Fruit fly (Drosophila melanogaster) whole organism, embryonic: ENCODE results near the gene inc.

Experiments
- Blimp-1 ChIP-seq: fragments of 200-800 bp; sonication (Bioruptor generic); optimal IDR thresholded peaks from 3 replicates; lab custom pipeline; 2018; ENCODE audit warnings: missing biosample characterization, missing genetic modification characterization, mild to moderate bottlenecking, moderate library complexity, missing genetic modification reagents
- CG10209 ChIP-seq: fragments of 200-800 bp; sonication (Bioruptor generic); optimal IDR thresholded peaks from 3 replicates; lab custom pipeline; 2017; ENCODE audit warnings: missing biosample characterization, mild to moderate bottlenecking, missing genetic modification characterization, missing genetic modification reagents
- CG10462 ChIP-seq: fragments of 200-800 bp; sonication (Bioruptor generic); optimal IDR thresholded peaks from 2 replicates; lab custom pipeline; 2016; ENCODE audit warnings: missing biosample characterization, missing genetic modification characterization
- CG10543 ChIP-seq: fragments of 200-800 bp; sonication (Bioruptor generic); optimal IDR thresholded peaks from 3 replicates; lab custom pipeline; 2017; ENCODE audit warnings: missing biosample characterization, mild to moderate bottlenecking, missing genetic modification characterization, moderate library complexity
- CG12155 ChIP-seq: fragments of 200-800 bp; sonication (Bioruptor generic); optimal IDR thresholded peaks from 3 replicates; lab custom pipeline; 2016; ENCODE audit warnings: missing biosample characterization, missing genetic modification characterization
- CG13424 ChIP-seq: fragments of 200-800 bp; sonication (Bioruptor generic); optimal IDR thresholded peaks from 2 replicates; lab custom pipeline; 2019; ENCODE audit warnings: missing biosample characterization, mild to moderate bottlenecking, missing genetic modification characterization, moderate library complexity
- CG13775 ChIP-seq: fragments of 200-800 bp; sonication (Bioruptor generic); optimal IDR thresholded peaks from 3 replicates; lab custom pipeline; 2017; ENCODE audit warnings: missing biosample characterization, mild to moderate bottlenecking, missing genetic modification characterization
- CG17385 ChIP-seq: fragments of 200-800 bp; sonication (Bioruptor generic); optimal IDR thresholded peaks from 3 replicates; lab custom pipeline; 2018; ENCODE audit warnings: missing biosample characterization, mild to moderate bottlenecking, missing genetic modification characterization
- CG17912 ChIP-seq: fragments of 200-800 bp; sonication (Bioruptor generic); optimal IDR thresholded peaks from 2 replicates; lab custom pipeline; 2018; ENCODE audit warnings: missing biosample characterization, mild to moderate bottlenecking, missing genetic modification characterization
- CG18011 ChIP-seq: fragments of 200-800 bp; sonication (Bioruptor generic); optimal IDR thresholded peaks from 2 replicates; lab custom pipeline; 2017; ENCODE audit warnings: missing biosample characterization, missing genetic modification characterization, mild to moderate bottlenecking, moderate library complexity, missing genotype
- CG3281 ChIP-seq: fragments of 200-800 bp; sonication (Bioruptor generic); optimal IDR thresholded peaks from 3 replicates; lab custom pipeline; 2017; ENCODE audit warnings: missing biosample characterization, mild to moderate bottlenecking, missing genetic modification characterization
- CG33213 ChIP-seq: fragments of 200-800 bp; sonication (Bioruptor generic); optimal IDR thresholded peaks from 3 replicates; lab custom pipeline; 2016; ENCODE audit warnings: missing biosample characterization, missing genetic modification characterization
- CG33557 ChIP-seq: fragments of 200-800 bp; sonication (Bioruptor generic); optimal IDR thresholded peaks from 2 replicates; lab custom pipeline; 2019; ENCODE audit warnings: missing biosample characterization, mild to moderate bottlenecking, missing genetic modification characterization, moderate library complexity
- CG34376 ChIP-seq: fragments of 200-800 bp; sonication (Bioruptor generic); optimal IDR thresholded peaks from 2 replicates; lab custom pipeline; 2018; ENCODE audit warnings: missing biosample characterization, mild to moderate bottlenecking, missing genetic modification characterization
- CG34422 ChIP-seq: fragments of 200-800 bp; sonication (Bioruptor generic); IDR thresholded peaks from 3 replicates; pipeline ENCODE4 v1.3.6; 2022; ENCODE audit warnings: missing biosample characterization, missing genetic modification characterization
- CG3838 ChIP-seq: fragments of 200-800 bp; sonication (Bioruptor generic); optimal IDR thresholded peaks from 3 replicates; lab custom pipeline; 2016; ENCODE audit warnings: missing biosample characterization, missing genetic modification characterization
- CG4328 ChIP-seq: fragments of 200-800 bp; sonication (Bioruptor generic); optimal IDR thresholded peaks from 3 replicates; lab custom pipeline; 2017; ENCODE audit warnings: missing biosample characterization, missing genetic modification reagents, missing genetic modification characterization
- CG5953 ChIP-seq: fragments of 200-800 bp; sonication (Bioruptor generic); IDR thresholded peaks from 2 replicates; pipeline ENCODE4 v1.3.6; 2022; ENCODE audit warnings: missing biosample characterization, missing genetic modification characterization
- CG7928 ChIP-seq: fragments of 200-800 bp; sonication (Bioruptor generic); optimal IDR thresholded peaks from 2 replicates; lab custom pipeline; 2017; ENCODE audit warnings: missing biosample characterization, mild to moderate bottlenecking, missing genetic modification characterization
- CG8478 ChIP-seq: fragments of >200 bp; optimal IDR thresholded peaks from 2 replicates; lab custom pipeline; 2018
- CG8944 ChIP-seq: fragments of 200-800 bp; sonication (Bioruptor generic); optimal IDR thresholded peaks from 3 replicates; lab custom pipeline; 2016; ENCODE audit warnings: missing biosample characterization, missing genetic modification characterization
- CG9215 ChIP-seq: fragments of 200-800 bp; sonication (Bioruptor generic); IDR thresholded peaks from 2 replicates; pipeline ENCODE4 v1.3.6; 2022; ENCODE audit warnings: missing biosample characterization, missing genetic modification characterization
- CG9727 ChIP-seq: fragments of 200-800 bp; sonication (Bioruptor generic); optimal IDR thresholded peaks from 3 replicates; lab custom pipeline; 2017; ENCODE audit warnings: missing biosample characterization, mild to moderate bottlenecking, missing genetic modification characterization
- Dfd ChIP-seq, 2 experiments: fragments of >200 bp; optimal IDR thresholded peaks; 2 replicates each; lab custom pipeline; 2017; ENCODE audit warnings: missing biosample characterization in 2 of 2, missing genetic modification characterization in 2 of 2
- Dip3 ChIP-seq: fragments of 200-800 bp; sonication (Bioruptor generic); optimal IDR thresholded peaks from 3 replicates; lab custom pipeline; 2016; ENCODE audit warnings: missing biosample characterization, missing genetic modification characterization
- Dp ChIP-seq: fragments of 200-800 bp; sonication (Bioruptor generic); optimal IDR thresholded peaks from 2 replicates; lab custom pipeline; 2018; ENCODE audit warnings: missing biosample characterization, mild to moderate bottlenecking, missing genetic modification characterization, moderate library complexity
- Drgx ChIP-seq: fragments of 200-800 bp; sonication (Bioruptor generic); IDR thresholded peaks from 2 replicates; pipeline ENCODE4 v1.3.6; 2022; ENCODE audit warnings: missing biosample characterization, missing genetic modification characterization
- HHEX ChIP-seq: fragments of 200-800 bp; sonication (Bioruptor generic); optimal IDR thresholded peaks from 3 replicates; lab custom pipeline; 2017; ENCODE audit warnings: missing biosample characterization, mild to moderate bottlenecking, missing genetic modification characterization, missing genetic modification reagents
- NfI ChIP-seq: fragments of 200-800 bp; sonication (Bioruptor generic); optimal IDR thresholded peaks from 3 replicates; lab custom pipeline; 2018; ENCODE audit warnings: missing biosample characterization, mild to moderate bottlenecking, missing genetic modification characterization, moderate library complexity
- Optix ChIP-seq: fragments of 200-800 bp; sonication (Bioruptor generic); IDR thresholded peaks from 3 replicates; pipeline ENCODE4 v1.3.6; 2022; ENCODE audit warnings: missing biosample characterization, missing genetic modification characterization
- PHDP ChIP-seq: fragments of 200-800 bp; sonication (Bioruptor generic); optimal IDR thresholded peaks from 3 replicates; lab custom pipeline; 2018; ENCODE audit warnings: missing biosample characterization, mild to moderate bottlenecking, missing genetic modification characterization, moderate library complexity
- Pdp1 ChIP-seq, 2 experiments: fragments of 200-800 bp; sonication (Bioruptor generic); optimal IDR thresholded peaks; 3 replicates each; lab custom pipeline; 2016; ENCODE audit warnings: missing biosample characterization in 2 of 2, missing genetic modification characterization in 2 of 2, mild to moderate bottlenecking in 1 of 2, moderate library complexity in 1 of 2
- Rx ChIP-seq: fragments of 200-800 bp; sonication (Bioruptor generic); IDR thresholded peaks from 2 replicates; pipeline ENCODE4 v1.3.6; 2022; ENCODE audit warnings: missing biosample characterization, missing genetic modification characterization
- Side ChIP-seq: fragments of 200-800 bp; sonication (Bioruptor generic); optimal IDR thresholded peaks from 2 replicates; lab custom pipeline; 2016; ENCODE audit warnings: missing biosample characterization, missing genetic modification characterization
- Stat92E ChIP-seq, 3 experiments: fragments of >200 bp in 2 of 3; fragments of 200-800 bp in 1 of 3; sonication (Bioruptor generic) in 1 of 3; optimal IDR thresholded peaks; 2 replicates each; lab custom pipeline; 2017 to 2019; ENCODE audit warnings: missing biosample characterization in 3 of 3, missing genetic modification characterization in 3 of 3, mild to moderate bottlenecking in 1 of 3, moderate library complexity in 1 of 3
- Trl ChIP-seq, 3 experiments: fragments of >200 bp in 2 of 3; fragments of 200-800 bp in 1 of 3; sonication (Bioruptor generic) in 1 of 3; optimal IDR thresholded peaks; 2 replicates in 1 of 3; 3 replicates in 2 of 3; lab custom pipeline; 2016 to 2017; ENCODE audit warnings: missing biosample characterization in 1 of 3, missing genetic modification characterization in 1 of 3
- al ChIP-seq: fragments of 200-800 bp; sonication (Bioruptor generic); IDR thresholded peaks from 2 replicates; pipeline ENCODE4 v1.3.6; 2022; ENCODE audit warnings: missing biosample characterization, missing genetic modification characterization
- ems ChIP-seq: fragments of 200-800 bp; sonication (Bioruptor generic); optimal IDR thresholded peaks from 3 replicates; lab custom pipeline; 2016; ENCODE audit warnings: missing biosample characterization, missing genetic modification characterization
- grn ChIP-seq: fragments of 200-800 bp; sonication (Bioruptor generic); optimal IDR thresholded peaks from 3 replicates; lab custom pipeline; 2017; ENCODE audit warnings: missing biosample characterization, missing genetic modification characterization
- lov ChIP-seq, 2 experiments: fragments of 200-800 bp in 1 of 2; fragments of >200 bp in 1 of 2; sonication (Bioruptor generic) in 1 of 2; IDR thresholded peaks in 1 of 2; optimal IDR thresholded peaks in 1 of 2; 2 replicates in 1 of 2; 3 replicates in 1 of 2; pipeline versions ENCODE4 v1.3.6 to Lab custom; 2017 to 2022; ENCODE audit warnings: missing biosample characterization in 1 of 2, missing genetic modification characterization in 1 of 2
- mam ChIP-seq: fragments of 200-800 bp; sonication (Bioruptor generic); optimal IDR thresholded peaks from 3 replicates; lab custom pipeline; 2016; ENCODE audit warnings: missing biosample characterization, missing genetic modification characterization
- pan ChIP-seq, 4 experiments: fragments of >200 bp in 3 of 4; fragments of 200-800 bp in 1 of 4; sonication (Bioruptor generic) in 1 of 4; optimal IDR thresholded peaks in 3 of 4; IDR thresholded peaks in 1 of 4; 2 replicates each; pipeline versions ENCODE4 v1.3.6 to Lab custom; 2017 to 2022; ENCODE audit warnings: missing biosample characterization in 2 of 4, missing genetic modification characterization in 2 of 4, mixed read lengths in 1 of 4
- pfk ChIP-seq: fragments of 200-800 bp; sonication (Bioruptor generic); optimal IDR thresholded peaks from 2 replicates; lab custom pipeline; 2018; ENCODE audit warnings: missing biosample characterization, mild to moderate bottlenecking, missing genetic modification characterization, moderate library complexity
- shn ChIP-seq: fragments of 200-800 bp; sonication (Bioruptor generic); optimal IDR thresholded peaks from 3 replicates; lab custom pipeline; 2016; ENCODE audit warnings: missing biosample characterization, missing genetic modification characterization
- ssp ChIP-seq: fragments of 200-800 bp; sonication (Bioruptor generic); IDR thresholded peaks from 2 replicates; pipeline ENCODE4 v1.3.6; 2022; ENCODE audit warnings: missing biosample characterization, missing genetic modification characterization
- tio ChIP-seq: fragments of 200-800 bp; sonication (Bioruptor generic); optimal IDR thresholded peaks from 2 replicates; lab custom pipeline; 2017; ENCODE audit warnings: missing biosample characterization, missing genetic modification characterization, inconsistent platforms
- tup ChIP-seq: fragments of 200-800 bp; sonication (Bioruptor generic); optimal IDR thresholded peaks from 2 replicates; lab custom pipeline; 2016; ENCODE audit warnings: missing biosample characterization, mild to moderate bottlenecking, missing genetic modification characterization, moderate library complexity

The inc gene

dm6 chrX:1482840-1483518, at the start of gene inc, which contains the start of gene sta (continued):
- no peak for TF ChIP-seq CG3838 (GFP tag; lab: Kevin White, UChicago)
- TF ChIP-seq HHEX (GFP tag; lab: Kevin White, UChicago): peak; percentile 87
- TF ChIP-seq CG10462 (GFP tag; lab: Kevin White, UChicago): no peak
- TF ChIP-seq CG13424 (tag; lab: Kevin White, UChicago): peak; percentile 22
- 0 out of 2 replicates have a peak, but pooled peaks have one; percentile 6 for TF ChIP-seq ssp
- TF ChIP-seq al (GFP tag; lab: Robert Waterston, UW): no peak
- 0 out of 3 replicates have a peak, but pooled peaks have one; percentile 41 for TF ChIP-seq Optix (GFP tag; lab: Robert Waterston, UW)
- TF ChIP-seq Stat92E (GFP tag; optimal IDR thresholded peaks at IDR 0.05; lab: Kevin White, UChicago): peak in 1 of 3 experiments; percentile 82
- peak; percentile 72 for TF ChIP-seq CG17385 (GFP tag; lab: Kevin White, UChicago)
- TF ChIP-seq CG7928 (GFP tag; lab: Kevin White, UChicago): peak; percentile 15
- no peak for TF ChIP-seq CG5953 (GFP tag; lab: Robert Waterston, UW)
- TF ChIP-seq Drgx: peak; percentile 43; the same call in 1 of the 2 replicates
- peak; percentile 79 for TF ChIP-seq PHDP (tag; lab: Kevin White, UChicago)
- no peak for TF ChIP-seq lov (optimal IDR thresholded peaks at IDR 0.05; lab: Kevin White, UChicago)
- peak; percentile 71; the same call in 1 of the 3 replicates for TF ChIP-seq lov (GFP tag; IDR thresholded peaks at IDR 0.05; lab: Robert Waterston, UW)
- TF ChIP-seq shn (GFP tag; lab: Kevin White, UChicago): peak; percentile 30
- peak; percentile 84 for TF ChIP-seq Side (GFP tag; lab: Kevin White, UChicago)
- peak; percentile 49 for TF ChIP-seq CG33557 (GFP tag; lab: Kevin White, UChicago)
- TF ChIP-seq CG8478 (lab: Kevin White, UChicago): no peak
- TF ChIP-seq CG10543 (GFP tag; lab: Kevin White, UChicago): peak; percentile 82
- peak; percentile 51 for TF ChIP-seq Rx (GFP tag; lab: Robert Waterston, UW)
- TF ChIP-seq CG34422: peak; percentile 80; the same call in 2 of the 3 replicates
- peak; percentile 40 to 65 for TF ChIP-seq Pdp1 (GFP tag; optimal IDR thresholded peaks at IDR 0.05; lab: Kevin White, UChicago)
- peak; percentile 15 for TF ChIP-seq CG8944
- peak; percentile 71 for TF ChIP-seq CG9727
- TF ChIP-seq Dfd (GFP tag; optimal IDR thresholded peaks at IDR 0.05; lab: Kevin White, UChicago): no peak
- TF ChIP-seq CG10209 (GFP tag; lab: Kevin White, UChicago): peak; percentile 69
- no peak for TF ChIP-seq tio (GFP tag; lab: Kevin White, UChicago)
- TF ChIP-seq pan (optimal IDR thresholded peaks at IDR 0.05; lab: Kevin White, UChicago): no peak
- peak in 1 of 2 experiments; percentile 42 for TF ChIP-seq pan (GFP tag; optimal IDR thresholded peaks at IDR 0.05 in 1 of 2, IDR thresholded peaks at IDR 0.05 in 1 of 2)
- peak; percentile 84 for TF ChIP-seq CG3281 (GFP tag; lab: Kevin White, UChicago)
- peak; percentile 92 for TF ChIP-seq CG34376 (GFP tag; lab: Kevin White, UChicago)
- peak; percentile 12 for TF ChIP-seq Blimp-1 (GFP tag; lab: Kevin White, UChicago)
- TF ChIP-seq mam: peak; percentile 40
- peak; percentile 84 for TF ChIP-seq CG17912 (GFP tag; lab: Kevin White, UChicago)
- TF ChIP-seq CG18011 (GFP tag; lab: Kevin White, UChicago): peak; percentile 38
- TF ChIP-seq Dip3 (GFP tag; lab: Kevin White, UChicago): peak; percentile 8
- peak; percentile 17 for TF ChIP-seq tup (GFP tag; lab: Kevin White, UChicago)
- peak; percentile 11 for TF ChIP-seq grn (GFP tag; lab: Kevin White, UChicago)
- peak; percentile 45 for TF ChIP-seq ems (GFP tag; lab: Kevin White, UChicago)
- peak; percentile 34 for TF ChIP-seq CG12155 (GFP tag; lab: Kevin White, UChicago)
- TF ChIP-seq CG4328 (GFP tag; lab: Kevin White, UChicago): peak; percentile 69
- no peak for TF ChIP-seq CG9215
- TF ChIP-seq NfI (GFP tag; lab: Kevin White, UChicago): peak; percentile 75
- TF ChIP-seq pfk: no peak
- TF ChIP-seq CG13775 (GFP tag; lab: Kevin White, UChicago): peak; percentile 47
- no peak for TF ChIP-seq Trl (optimal IDR thresholded peaks at IDR 0.05; lab: Kevin White, UChicago)
- TF ChIP-seq Trl (GFP tag; optimal IDR thresholded peaks at IDR 0.05; lab: Kevin White, UChicago): peak; percentile 63
- peak; percentile 90 for TF ChIP-seq Dp (GFP tag; lab: Kevin White, UChicago)
- peak; percentile 88 for TF ChIP-seq CG33213 (GFP tag; lab: Kevin White, UChicago)
